Fruit fly (Drosophila melanogaster) whole organism, embryonic: Measurements from ENCODE around the gene CG10333.

ENCODE experiments used
- Abd-B ChIP-seq: fragments of 200-800 bp; sonication (Bioruptor generic); optimal IDR thresholded peaks from 2 replicates; lab custom pipeline; 2018; ENCODE audit warnings: missing biosample characterization, mild to moderate bottlenecking, missing genetic modification characterization, moderate library complexity
- CG10209 ChIP-seq: fragments of 200-800 bp; sonication (Bioruptor generic); optimal IDR thresholded peaks from 3 replicates; lab custom pipeline; 2017; ENCODE audit warnings: missing biosample characterization, mild to moderate bottlenecking, missing genetic modification characterization, missing genetic modification reagents
- CG1024 ChIP-seq: fragments of 200-800 bp; sonication (Bioruptor generic); IDR thresholded peaks from 2 replicates; pipeline ENCODE4 v1.3.6; 2022; ENCODE audit warnings: missing biosample characterization, missing genetic modification characterization
- CG10431 ChIP-seq: fragments of 200-800 bp; sonication (Bioruptor generic); optimal IDR thresholded peaks from 3 replicates; lab custom pipeline; 2018; ENCODE audit warnings: missing biosample characterization, mild to moderate bottlenecking, missing genetic modification characterization
- CG13624 ChIP-seq: fragments of 200-800 bp; sonication (Bioruptor generic); optimal IDR thresholded peaks from 2 replicates; lab custom pipeline; 2016; ENCODE audit warnings: missing biosample characterization, missing genetic modification characterization
- CG14710 ChIP-seq: fragments of 200-800 bp; sonication (Bioruptor generic); optimal IDR thresholded peaks from 3 replicates; lab custom pipeline; 2019; ENCODE audit warnings: missing biosample characterization, mild to moderate bottlenecking, missing genetic modification characterization, moderate library complexity
- CG15601 ChIP-seq: fragments of 200-800 bp; sonication (Bioruptor generic); optimal IDR thresholded peaks from 3 replicates; lab custom pipeline; 2019; ENCODE audit warnings: missing biosample characterization, mild to moderate bottlenecking, missing genetic modification characterization, moderate library complexity
- CG16779 ChIP-seq: fragments of 200-800 bp; sonication (Bioruptor generic); IDR thresholded peaks from 2 replicates; pipeline ENCODE4 v1.3.6; 2022; ENCODE audit warnings: missing biosample characterization, missing genetic modification characterization
- CG16815 ChIP-seq: fragments of 200-800 bp; sonication (Bioruptor generic); optimal IDR thresholded peaks from 3 replicates; lab custom pipeline; 2017; ENCODE audit warnings: missing biosample characterization, mild to moderate bottlenecking, missing genetic modification characterization
- CG17328 ChIP-seq: fragments of 200-800 bp; sonication (Bioruptor generic); IDR thresholded peaks from 2 replicates; pipeline ENCODE4 v1.3.6; 2022; ENCODE audit warnings: missing biosample characterization, missing genetic modification characterization
- CG17802 ChIP-seq: fragments of 200-800 bp; sonication (Bioruptor generic); optimal IDR thresholded peaks from 2 replicates; lab custom pipeline; 2018; ENCODE audit warnings: missing biosample characterization, mild to moderate bottlenecking, missing genetic modification characterization, moderate library complexity
- CG18011 ChIP-seq: fragments of 200-800 bp; sonication (Bioruptor generic); optimal IDR thresholded peaks from 2 replicates; lab custom pipeline; 2017; ENCODE audit warnings: missing biosample characterization, missing genetic modification characterization, mild to moderate bottlenecking, moderate library complexity, missing genotype
- CG33557 ChIP-seq: fragments of 200-800 bp; sonication (Bioruptor generic); optimal IDR thresholded peaks from 2 replicates; lab custom pipeline; 2019; ENCODE audit warnings: missing biosample characterization, mild to moderate bottlenecking, missing genetic modification characterization, moderate library complexity
- CG4617 ChIP-seq: fragments of 200-800 bp; sonication (Bioruptor generic); optimal IDR thresholded peaks from 3 replicates; lab custom pipeline; 2016; ENCODE audit warnings: missing biosample characterization, missing genetic modification characterization, borderline replicate concordance
- CG8388 ChIP-seq: fragments of 200-800 bp; sonication (Bioruptor generic); optimal IDR thresholded peaks from 2 replicates; lab custom pipeline; 2019; ENCODE audit warnings: missing biosample characterization, mild to moderate bottlenecking, missing genetic modification characterization, moderate library complexity
- CG9797 ChIP-seq: fragments of 200-800 bp; sonication (Bioruptor generic); optimal IDR thresholded peaks from 3 replicates; lab custom pipeline; 2018; ENCODE audit warnings: missing biosample characterization, mild to moderate bottlenecking, missing genetic modification characterization
- Chrac-16 ChIP-seq: fragments of 200-800 bp; sonication (Bioruptor generic); optimal IDR thresholded peaks from 3 replicates; lab custom pipeline; 2016; ENCODE audit warnings: missing biosample characterization, missing genetic modification characterization
- CoRest ChIP-seq: fragments of 200-800 bp; sonication (Bioruptor generic); optimal IDR thresholded peaks from 3 replicates; lab custom pipeline; 2018; ENCODE audit warnings: missing biosample characterization, mild to moderate bottlenecking, missing genetic modification characterization, moderate library complexity
- CrebB ChIP-seq: fragments of 200-800 bp; sonication (Bioruptor generic); optimal IDR thresholded peaks from 3 replicates; lab custom pipeline; 2018; ENCODE audit warnings: missing biosample characterization, mild to moderate bottlenecking, missing genetic modification characterization
- Ets97D ChIP-seq: fragments of 200-800 bp; sonication (Bioruptor generic); optimal IDR thresholded peaks from 3 replicates; lab custom pipeline; 2016; ENCODE audit warnings: missing biosample characterization, missing genetic modification characterization
- HLH3B ChIP-seq: fragments of 200-800 bp; sonication (Bioruptor generic); IDR thresholded peaks from 2 replicates; pipeline ENCODE4 v1.3.6; 2022; ENCODE audit warnings: missing biosample characterization, missing genetic modification characterization
- Hr51 ChIP-seq, 2 experiments: fragments of 200-800 bp; sonication (Bioruptor generic); optimal IDR thresholded peaks; 2 replicates in 1 of 2; 3 replicates in 1 of 2; lab custom pipeline; 2016 to 2018; ENCODE audit warnings: missing biosample characterization in 2 of 2, missing genetic modification characterization in 2 of 2, mild to moderate bottlenecking in 1 of 2, moderate library complexity in 1 of 2
- NC2β ChIP-seq: fragments of 200-800 bp; sonication (Bioruptor generic); optimal IDR thresholded peaks from 2 replicates; lab custom pipeline; 2016; ENCODE audit warnings: missing biosample characterization, missing genetic modification characterization
- NFAT ChIP-seq: fragments of 200-800 bp; sonication (Bioruptor generic); IDR thresholded peaks from 2 replicates; pipeline ENCODE4 v1.3.6; 2022; ENCODE audit warnings: missing biosample characterization, missing genetic modification characterization
- Nf-YA ChIP-seq: fragments of 200-800 bp; sonication (Bioruptor generic); IDR thresholded peaks from 2 replicates; pipeline ENCODE4 v1.3.6; 2022; ENCODE audit warnings: missing biosample characterization, missing genetic modification characterization
- Sry-β ChIP-seq: fragments of 200-800 bp; sonication (Bioruptor generic); optimal IDR thresholded peaks from 2 replicates; lab custom pipeline; 2018; ENCODE audit warnings: missing biosample characterization, mild to moderate bottlenecking, missing genetic modification characterization, moderate library complexity
- Taf1 ChIP-seq: fragments of 200-800 bp; sonication (Bioruptor generic); IDR thresholded peaks from 2 replicates; pipeline ENCODE4 v1.3.6; 2022; ENCODE audit warnings: missing biosample characterization, missing genetic modification characterization
- Xrp1 ChIP-seq: fragments of 200-800 bp; sonication (Bioruptor generic); IDR thresholded peaks from 2 replicates; pipeline ENCODE4 v1.3.6; 2022; ENCODE audit warnings: missing biosample characterization, missing genetic modification characterization
- btn ChIP-seq: fragments of 200-800 bp; sonication (Bioruptor generic); optimal IDR thresholded peaks from 2 replicates; lab custom pipeline; 2016; ENCODE audit warnings: missing biosample characterization, missing genetic modification characterization
- corto ChIP-seq: fragments of 200-800 bp; sonication (Bioruptor generic); optimal IDR thresholded peaks from 2 replicates; lab custom pipeline; 2016; ENCODE audit warnings: missing biosample characterization, mild to moderate bottlenecking, missing genetic modification characterization, moderate library complexity
- dpn ChIP-seq, 2 experiments: fragments of 200-800 bp; sonication (Bioruptor generic); optimal IDR thresholded peaks; 3 replicates each; lab custom pipeline; 2016; ENCODE audit warnings: missing biosample characterization in 2 of 2, missing genetic modification characterization in 2 of 2
- fru ChIP-seq: fragments of >200 bp; optimal IDR thresholded peaks from 2 replicates; lab custom pipeline; 2017
- grau ChIP-seq: fragments of 200-800 bp; optimal IDR thresholded peaks from 3 replicates; lab custom pipeline; 2019; ENCODE audit warnings: missing biosample characterization, mild to moderate bottlenecking, missing genetic modification characterization, moderate library complexity
- gsb ChIP-seq: fragments of 200-800 bp; sonication (Bioruptor generic); IDR thresholded peaks from 2 replicates; pipeline ENCODE4 v1.3.6; 2022; ENCODE audit warnings: missing biosample characterization, missing genetic modification characterization
- her ChIP-seq: fragments of 200-800 bp; sonication (Bioruptor generic); optimal IDR thresholded peaks from 2 replicates; lab custom pipeline; 2016; ENCODE audit warnings: missing biosample characterization, missing genetic modification characterization
- jing ChIP-seq: fragments of 200-800 bp; sonication (Bioruptor generic); optimal IDR thresholded peaks from 2 replicates; lab custom pipeline; 2018; ENCODE audit warnings: missing biosample characterization, mild to moderate bottlenecking, missing genetic modification characterization
- klu ChIP-seq: fragments of 200-800 bp; sonication (Bioruptor generic); IDR thresholded peaks from 2 replicates; pipeline ENCODE4 v1.3.6; 2022; ENCODE audit warnings: missing biosample characterization, missing genetic modification characterization
- lbe ChIP-seq: fragments of 200-800 bp; sonication (Bioruptor generic); optimal IDR thresholded peaks from 2 replicates; lab custom pipeline; 2016; ENCODE audit warnings: missing biosample characterization, mild to moderate bottlenecking, missing genetic modification characterization
- pho ChIP-seq: fragments of 200-800 bp; sonication (Bioruptor generic); optimal IDR thresholded peaks from 2 replicates; lab custom pipeline; 2016; ENCODE audit warnings: missing biosample characterization, missing genetic modification characterization
- repo ChIP-seq: fragments of 200-800 bp; sonication (Bioruptor generic); optimal IDR thresholded peaks from 2 replicates; lab custom pipeline; 2016; ENCODE audit warnings: missing biosample characterization, missing genetic modification characterization
- salm ChIP-seq: fragments of 200-800 bp; sonication (Bioruptor generic); optimal IDR thresholded peaks from 2 replicates; lab custom pipeline; 2018; ENCODE audit warnings: missing biosample characterization, mild to moderate bottlenecking, missing genetic modification characterization
- sc ChIP-seq, 3 experiments: fragments of >200 bp in 2 of 3; fragments of 200-800 bp in 1 of 3; sonication (Bioruptor generic) in 1 of 3; optimal IDR thresholded peaks; 2 replicates in 2 of 3; 3 replicates in 1 of 3; lab custom pipeline; 2017; ENCODE audit warnings: mild to moderate bottlenecking in 1 of 3, missing biosample characterization in 1 of 3, missing genetic modification characterization in 1 of 3, missing genetic modification reagents in 1 of 3
- sd ChIP-seq: fragments of 200-800 bp; sonication (Bioruptor generic); optimal IDR thresholded peaks from 3 replicates; lab custom pipeline; 2018; ENCODE audit warnings: missing biosample characterization, mild to moderate bottlenecking, missing genetic modification characterization, moderate library complexity
- seq ChIP-seq: fragments of 200-800 bp; sonication (Bioruptor generic); IDR thresholded peaks from 2 replicates; pipeline ENCODE4 v1.3.6; 2022; ENCODE audit warnings: missing biosample characterization, missing genetic modification characterization
- sug ChIP-seq: fragments of 200-800 bp; optimal IDR thresholded peaks from 2 replicates; lab custom pipeline; 2019; ENCODE audit warnings: missing biosample characterization, mild to moderate bottlenecking, missing genetic modification characterization, moderate library complexity
- tin ChIP-seq: fragments of 200-800 bp; sonication (Bioruptor generic); optimal IDR thresholded peaks from 3 replicates; lab custom pipeline; 2016; ENCODE audit warnings: missing biosample characterization, missing genetic modification characterization
- tio ChIP-seq: fragments of 200-800 bp; sonication (Bioruptor generic); optimal IDR thresholded peaks from 2 replicates; lab custom pipeline; 2017; ENCODE audit warnings: missing biosample characterization, missing genetic modification characterization, inconsistent platforms
- wek ChIP-seq: fragments of 200-800 bp; sonication (Bioruptor generic); optimal IDR thresholded peaks from 3 replicates; lab custom pipeline; 2018; ENCODE audit warnings: missing biosample characterization, mild to moderate bottlenecking, missing genetic modification characterization, moderate library complexity
- zen2 ChIP-seq: fragments of 200-800 bp; sonication (Bioruptor generic); IDR thresholded peaks from 3 replicates; pipeline ENCODE4 v1.3.6; 2022; ENCODE audit warnings: missing biosample characterization, missing genetic modification characterization; ENCODE audit not compliant: partially characterized antibody

Gene CG10333

DNA sequence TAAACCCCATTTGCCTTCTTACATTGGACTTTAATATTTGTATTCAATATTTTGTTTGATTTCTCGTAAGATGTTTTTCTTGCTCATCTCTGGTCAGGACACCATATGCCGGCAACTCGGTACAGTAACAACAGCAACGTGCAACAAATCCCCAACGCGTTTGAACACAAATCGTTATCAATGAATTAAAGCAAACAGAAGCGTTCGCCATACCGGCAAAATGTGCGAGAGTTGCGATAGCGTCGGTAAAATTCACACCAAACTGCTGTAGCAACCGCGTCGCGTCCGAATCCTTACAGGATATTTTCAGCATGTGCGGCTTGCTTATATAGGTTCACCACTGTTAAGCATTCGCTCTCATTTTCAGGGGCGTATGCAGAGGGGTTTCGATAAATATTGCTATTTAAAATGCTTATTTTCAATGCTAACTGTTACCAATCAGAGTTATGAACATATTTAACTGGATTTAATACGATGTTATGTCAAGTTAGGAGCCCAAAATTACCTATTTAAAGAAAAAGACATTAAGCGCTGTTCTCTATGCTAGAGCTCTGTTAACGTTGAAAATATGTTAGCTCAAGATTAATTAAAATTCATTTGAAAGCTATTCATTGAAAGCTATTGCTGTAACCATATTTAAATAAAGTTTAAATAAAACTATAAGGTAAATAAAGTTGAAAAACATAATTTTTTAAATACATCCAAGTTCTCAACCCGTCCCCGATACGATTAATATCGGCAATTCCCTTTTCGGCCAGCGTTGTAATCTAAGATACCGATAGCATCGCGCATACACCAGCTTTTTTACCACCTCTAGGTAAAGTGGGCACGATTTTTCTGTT is 16.3 kb upstream of the CG10333 start, which contains the start of the genes Pde11 and CG15160 (continued):
- TF ChIP-seq CoRest (no peak), CG10431 (GFP tag; lab: Kevin White, UChicago) (no peak), grau (tag; lab: Kevin White, UChicago) (peak; percentile 44), wek (no peak), CG9797 (GFP tag; lab: Kevin White, UChicago) (peak; percentile 50), corto (GFP tag; lab: Kevin White, UChicago) (no peak), Nf-YA (GFP tag; lab: Robert Waterston, UW) (no peak), CG13624 (GFP tag; lab: Kevin White, UChicago) (peak; percentile 56), sug (tag; lab: Kevin White, UChicago) (peak; percentile 39), CG10209 (GFP tag; lab: Kevin White, UChicago) (no peak), btn (no peak), HLH3B (GFP tag; lab: Robert Waterston, UW) (no peak), pho (GFP tag; lab: Kevin White, UChicago) (peak; percentile 56), CG18011 (GFP tag; lab: Kevin White, UChicago) (no peak), CG1024 (GFP tag; lab: Robert Waterston, UW) (no peak), lbe (GFP tag; lab: Kevin White, UChicago) (peak; percentile 60), fru (lab: Kevin White, UChicago) (no peak), Xrp1 (GFP tag; lab: Robert Waterston, UW) (no peak), NC2β (no peak), seq (GFP tag; lab: Robert Waterston, UW) (0 out of 2 replicates have a peak, but pooled peaks have one; percentile 25), CG33557 (GFP tag; lab: Kevin White, UChicago) (peak; percentile 20), repo (GFP tag; lab: Kevin White, UChicago) (no peak), CG4617 (GFP tag; lab: Kevin White, UChicago) (peak; percentile 95), salm (tag; lab: Kevin White, UChicago) (no peak), sd (tag; lab: Kevin White, UChicago) (no peak), CG16779 (GFP tag; lab: Robert Waterston, UW) (no peak), jing (no peak), Taf1 (GFP tag; lab: Robert Waterston, UW) (no peak), CG8388 (no peak), tin (GFP tag; lab: Kevin White, UChicago) (peak; percentile 1), Hr51 (GFP tag; optimal IDR thresholded peaks at IDR 0.05; lab: Kevin White, UChicago) (no peak), Sry-β (GFP tag; lab: Kevin White, UChicago) (no peak), dpn (GFP tag; optimal IDR thresholded peaks at IDR 0.05; lab: Kevin White, UChicago) (peak; percentile 7 to 10), CG17328 (GFP tag; lab: Robert Waterston, UW) (no peak), klu (GFP tag; lab: Robert Waterston, UW) (no peak), CrebB (no peak), Ets97D (GFP tag; lab: Kevin White, UChicago) (peak; percentile 89), Abd-B (peak; percentile 34), CG17802 (tag; lab: Kevin White, UChicago) (peak; percentile 15), NFAT (peak; percentile 50; the same call in 1 of the 2 replicates), CG15601 (tag; lab: Kevin White, UChicago) (peak; percentile 35), sc (optimal IDR thresholded peaks at IDR 0.05; lab: Kevin White, UChicago) (no peak), sc (GFP tag; optimal IDR thresholded peaks at IDR 0.05; lab: Kevin White, UChicago) (no peak), Chrac-16 (peak; percentile 26), gsb (GFP tag; lab: Robert Waterston, UW) (no peak), CG14710 (peak; percentile 74), tio (GFP tag; lab: Kevin White, UChicago) (no peak), her (GFP tag; lab: Kevin White, UChicago) (no peak), zen2 (GFP tag; lab: Robert Waterston, UW) (peak; percentile 94), CG16815 (GFP tag; lab: Kevin White, UChicago) (no peak)
